Fruit fly (Drosophila melanogaster) Kc167 (cell line): ENCODE measurements around the gene CG13285.

Experiments used
- Sin3A ChIP-seq: fragments of >200 bp; optimal IDR thresholded peaks from 2 replicates; lab custom pipeline; 2018; ENCODE audit warnings: missing external identifiers
- psq ChIP-seq: fragments of >200 bp; optimal IDR thresholded peaks from 2 replicates; lab custom pipeline; 2017; ENCODE audit warnings: missing external identifiers

DNA sequence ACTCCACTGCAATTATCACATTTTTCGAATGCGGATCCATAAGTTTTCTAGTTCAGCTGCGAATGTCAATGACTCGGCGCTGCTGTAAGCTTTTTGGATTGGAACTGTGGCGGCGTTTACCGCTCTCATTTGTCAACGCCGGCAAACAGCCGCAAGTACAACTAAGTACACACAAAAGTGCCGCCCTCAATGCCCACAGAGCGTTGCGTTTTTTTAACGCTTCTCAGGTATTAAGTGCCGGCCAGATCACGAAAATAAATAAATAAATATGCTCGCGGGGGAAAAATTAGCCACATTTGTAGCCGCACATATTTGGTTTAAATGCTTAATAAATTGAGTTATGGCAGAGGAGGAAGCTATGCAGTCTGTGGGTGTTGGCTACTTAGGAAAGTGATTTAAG is 46.0 kb upstream of the CG13285 start:
- TF ChIP-seq psq (no peak), Sin3A (lab: Kevin White, UChicago) (no peak)
